Fruit fly (Drosophila melanogaster): ENCODE data around the gene CG7131.

DNA sequence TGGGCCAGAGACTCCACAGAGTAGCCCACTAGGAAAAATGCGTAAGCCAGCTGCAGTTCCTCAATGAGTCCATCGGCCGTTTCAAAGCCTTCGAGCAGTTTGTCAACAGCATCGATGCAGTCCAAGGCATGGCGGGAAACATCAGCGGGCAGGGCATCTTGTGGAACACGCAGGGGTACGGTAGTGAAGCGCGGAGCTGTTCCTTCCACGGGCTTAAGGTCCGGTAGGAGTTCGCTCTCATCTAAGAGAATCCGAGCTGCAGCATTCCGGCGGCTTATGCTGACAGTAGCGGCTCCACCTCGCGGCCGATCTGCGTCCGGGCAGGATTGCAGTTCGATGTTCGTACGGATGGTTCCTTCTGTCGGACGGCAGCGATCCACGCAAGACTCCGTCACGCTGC lies 36.7 kb downstream of the CG7131 start:
- TF ChIP-seq CG7372 (GFP tag; IDR thresholded peaks at IDR 0.05) (no peak), insv (GFP tag; optimal IDR thresholded peaks at IDR 0.05) (no peak), CG10366 (GFP tag; IDR thresholded peaks at IDR 0.05) (no peak), CG2116 (GFP tag; optimal IDR thresholded peaks at IDR 0.05) (no peak), CG12155 (GFP tag; optimal IDR thresholded peaks at IDR 0.05) (no peak), dmrt99B (tag; optimal IDR thresholded peaks at IDR 0.05) (no peak), CG8478 (optimal IDR thresholded peaks at IDR 0.05) (peak; percentile 53)

Data from whole organism, embryonic.